Worm (Caenorhabditis elegans): ENCODE data around the gene ZC239.17.

- TF ChIP-seq T22C8.4 (GFP tag; IDR thresholded peaks at IDR 0.05) (no peak), ztf-23 (GFP tag; IDR thresholded peaks at IDR 0.05) (no peak), flt-1 (GFP tag; IDR thresholded peaks at IDR 0.05) (no peak), med-1 (GFP tag; optimal IDR thresholded peaks at IDR 0.05; ENCODE audit: insufficient read depth) (no peak), ref-1 (GFP tag; conservative IDR thresholded peaks at IDR 0.05) (no peak), cog-1 (tag; optimal IDR thresholded peaks at IDR 0.05) (no peak), klf-2 (GFP tag; conservative IDR thresholded peaks at IDR 0.05) (no peak), ztf-29 (GFP tag; IDR thresholded peaks at IDR 0.05) (no peak), tab-1 (GFP tag; IDR thresholded peaks at IDR 0.05) (no peak)
Observed at ce11 chrII:3210365-3210764, 15.3 kb downstream of the ZC239.17 start, which contains the start of gene ZC239.5.
